Fruit fly (Drosophila melanogaster) whole organism, embryonic: ENCODE measurements around the gene CCT3.

Source experiments
- Antp ChIP-seq: fragments of 200-800 bp; sonication (Bioruptor generic); optimal IDR thresholded peaks from 3 replicates; lab custom pipeline; 2016; ENCODE audit warnings: missing biosample characterization, missing genetic modification characterization
- CG10274 ChIP-seq: fragments of 200-800 bp; sonication (Bioruptor generic); optimal IDR thresholded peaks from 3 replicates; lab custom pipeline; 2017; ENCODE audit warnings: missing biosample characterization, mild to moderate bottlenecking, missing genetic modification characterization
- CG11085 ChIP-seq: fragments of 200-800 bp; sonication (Bioruptor generic); IDR thresholded peaks from 2 replicates; pipeline ENCODE4 v1.3.6; 2022; ENCODE audit warnings: missing biosample characterization, missing genetic modification characterization
- CG11247 ChIP-seq: fragments of 200-800 bp; sonication (Bioruptor generic); IDR thresholded peaks from 2 replicates; pipeline ENCODE4 v1.3.6; 2022; ENCODE audit warnings: missing biosample characterization, missing genetic modification characterization
- CG11456 ChIP-seq: fragments of 200-800 bp; sonication (Bioruptor generic); IDR thresholded peaks from 3 replicates; pipeline ENCODE4 v1.3.6; 2022; ENCODE audit warnings: missing biosample characterization, missing genetic modification characterization
- CG12071 ChIP-seq: fragments of 200-800 bp; sonication (Bioruptor generic); optimal IDR thresholded peaks from 3 replicates; lab custom pipeline; 2018; ENCODE audit warnings: missing biosample characterization, mild to moderate bottlenecking, missing genetic modification characterization
- CG12299 ChIP-seq: fragments of 200-800 bp; sonication (Bioruptor generic); optimal IDR thresholded peaks from 2 replicates; lab custom pipeline; 2018; ENCODE audit warnings: missing biosample characterization, mild to moderate bottlenecking, missing genetic modification characterization
- CG12659 ChIP-seq: fragments of 200-800 bp; sonication (Bioruptor generic); optimal IDR thresholded peaks from 3 replicates; lab custom pipeline; 2017; ENCODE audit warnings: mild to moderate bottlenecking, missing biosample characterization, missing genetic modification reagents, missing genetic modification characterization
- CG14667 ChIP-seq: fragments of 200-800 bp; sonication (Bioruptor generic); IDR thresholded peaks from 2 replicates; pipeline ENCODE4 v1.3.6; 2022; ENCODE audit warnings: missing biosample characterization, missing genetic modification characterization
- CG15269 ChIP-seq: fragments of 200-800 bp; sonication (Bioruptor generic); optimal IDR thresholded peaks from 2 replicates; lab custom pipeline; 2018; ENCODE audit warnings: missing biosample characterization, mild to moderate bottlenecking, missing genetic modification characterization, moderate library complexity
- CG17568 ChIP-seq: fragments of 200-800 bp; sonication (Bioruptor generic); optimal IDR thresholded peaks from 2 replicates; lab custom pipeline; 2018; ENCODE audit warnings: missing biosample characterization, mild to moderate bottlenecking, missing genetic modification characterization, moderate library complexity
- CG17612 ChIP-seq: fragments of 200-800 bp; sonication (Bioruptor generic); IDR thresholded peaks from 2 replicates; pipeline ENCODE4 v1.3.6; 2022; ENCODE audit warnings: missing biosample characterization, missing genetic modification characterization
- CG2116 ChIP-seq: fragments of 200-800 bp; sonication (Bioruptor generic); optimal IDR thresholded peaks from 3 replicates; lab custom pipeline; 2018; ENCODE audit warnings: missing biosample characterization, mild to moderate bottlenecking, missing genetic modification characterization
- CG2199 ChIP-seq: fragments of 200-800 bp; sonication (Bioruptor generic); IDR thresholded peaks from 3 replicates; pipeline ENCODE4 v1.3.6; 2022; ENCODE audit warnings: missing biosample characterization, missing genetic modification characterization
- CG2202 ChIP-seq: fragments of 200-800 bp; sonication (Bioruptor generic); optimal IDR thresholded peaks from 2 replicates; lab custom pipeline; 2018; ENCODE audit warnings: missing biosample characterization, mild to moderate bottlenecking, missing genetic modification characterization
- CG31365 ChIP-seq: fragments of 200-800 bp; sonication (Bioruptor generic); optimal IDR thresholded peaks from 2 replicates; lab custom pipeline; 2018; ENCODE audit warnings: missing biosample characterization, mild to moderate bottlenecking, missing genetic modification characterization
- CG6254 ChIP-seq: fragments of 200-800 bp; sonication (Bioruptor generic); optimal IDR thresholded peaks from 3 replicates; lab custom pipeline; 2017; ENCODE audit warnings: mild to moderate bottlenecking, missing biosample characterization, missing genetic modification reagents, missing genetic modification characterization
- CG8478 ChIP-seq: fragments of >200 bp; optimal IDR thresholded peaks from 2 replicates; lab custom pipeline; 2018
- Chrac-16 ChIP-seq: fragments of 200-800 bp; sonication (Bioruptor generic); optimal IDR thresholded peaks from 3 replicates; lab custom pipeline; 2016; ENCODE audit warnings: missing biosample characterization, missing genetic modification characterization
- D ChIP-seq, 2 experiments: fragments of 200-800 bp in 1 of 2; fragments of >200 bp in 1 of 2; sonication (Bioruptor generic) in 1 of 2; optimal IDR thresholded peaks; 2 replicates in 1 of 2; 3 replicates in 1 of 2; lab custom pipeline; 2017; ENCODE audit warnings: mild to moderate bottlenecking in 1 of 2, missing biosample characterization in 1 of 2, missing genetic modification characterization in 1 of 2, missing genetic modification reagents in 1 of 2
- E2f2 ChIP-seq: fragments of 200-800 bp; sonication (Bioruptor generic); IDR thresholded peaks from 2 replicates; pipeline ENCODE4 v1.3.6; 2022; ENCODE audit warnings: missing biosample characterization, missing genetic modification characterization
- MESR4 ChIP-seq: fragments of 200-800 bp; sonication (Bioruptor generic); optimal IDR thresholded peaks from 2 replicates; lab custom pipeline; 2018; ENCODE audit warnings: missing biosample characterization, mild to moderate bottlenecking, missing genetic modification characterization, moderate library complexity
- Meics ChIP-seq: fragments of 200-800 bp; sonication (Bioruptor generic); optimal IDR thresholded peaks from 2 replicates; lab custom pipeline; 2017; ENCODE audit warnings: missing biosample characterization, mild to moderate bottlenecking, missing genetic modification characterization
- Optix ChIP-seq: fragments of 200-800 bp; sonication (Bioruptor generic); IDR thresholded peaks from 3 replicates; pipeline ENCODE4 v1.3.6; 2022; ENCODE audit warnings: missing biosample characterization, missing genetic modification characterization
- Rx ChIP-seq: fragments of 200-800 bp; sonication (Bioruptor generic); IDR thresholded peaks from 2 replicates; pipeline ENCODE4 v1.3.6; 2022; ENCODE audit warnings: missing biosample characterization, missing genetic modification characterization
- Sox102F ChIP-seq: fragments of 200-800 bp; sonication (Bioruptor generic); optimal IDR thresholded peaks from 2 replicates; lab custom pipeline; 2018; ENCODE audit warnings: missing biosample characterization, mild to moderate bottlenecking, missing genetic modification characterization, moderate library complexity
- Spps ChIP-seq: fragments of 200-800 bp; sonication (Bioruptor generic); optimal IDR thresholded peaks from 2 replicates; lab custom pipeline; 2018; ENCODE audit warnings: missing biosample characterization, mild to moderate bottlenecking, missing genetic modification characterization
- Xbp1 ChIP-seq: fragments of 200-800 bp; sonication (Bioruptor generic); optimal IDR thresholded peaks from 3 replicates; lab custom pipeline; 2016; ENCODE audit warnings: missing biosample characterization, mild to moderate bottlenecking, missing genetic modification characterization
- abd-A ChIP-seq: fragments of 200-800 bp; sonication (Bioruptor generic); optimal IDR thresholded peaks from 3 replicates; lab custom pipeline; 2019; ENCODE audit warnings: missing biosample characterization, mild to moderate bottlenecking, missing genetic modification characterization, moderate library complexity
- az2 ChIP-seq: fragments of 200-800 bp; sonication (Bioruptor generic); optimal IDR thresholded peaks from 3 replicates; lab custom pipeline; 2016; ENCODE audit warnings: missing biosample characterization, missing genetic modification characterization
- bsh ChIP-seq, 2 experiments: fragments of 200-800 bp; sonication (Bioruptor generic); optimal IDR thresholded peaks; 2 replicates each; lab custom pipeline; 2017 to 2018; ENCODE audit warnings: mild to moderate bottlenecking in 2 of 2, missing biosample characterization in 2 of 2, missing genetic modification characterization in 2 of 2, moderate library complexity in 1 of 2
- btn ChIP-seq: fragments of 200-800 bp; sonication (Bioruptor generic); optimal IDR thresholded peaks from 2 replicates; lab custom pipeline; 2016; ENCODE audit warnings: missing biosample characterization, missing genetic modification characterization
- dimm ChIP-seq: fragments of 200-800 bp; sonication (Bioruptor generic); IDR thresholded peaks from 2 replicates; pipeline ENCODE4 v1.3.6; 2022; ENCODE audit warnings: missing biosample characterization, missing genetic modification characterization
- dmrt11E ChIP-seq: fragments of 200-800 bp; sonication (Bioruptor generic); optimal IDR thresholded peaks from 3 replicates; lab custom pipeline; 2018; ENCODE audit warnings: missing biosample characterization, mild to moderate bottlenecking, missing genetic modification characterization, moderate library complexity
- dmrt99B ChIP-seq: fragments of 200-800 bp; sonication (Bioruptor generic); optimal IDR thresholded peaks from 2 replicates; lab custom pipeline; 2018; ENCODE audit warnings: missing biosample characterization, mild to moderate bottlenecking, missing genetic modification characterization, moderate library complexity
- fd102C ChIP-seq: fragments of 200-800 bp; sonication (Bioruptor generic); optimal IDR thresholded peaks from 2 replicates; lab custom pipeline; 2018; ENCODE audit warnings: missing biosample characterization, mild to moderate bottlenecking, missing genetic modification characterization, moderate library complexity
- fu2 ChIP-seq: fragments of 200-800 bp; sonication (Bioruptor generic); optimal IDR thresholded peaks from 2 replicates; lab custom pipeline; 2016; ENCODE audit warnings: missing biosample characterization, missing genetic modification characterization
- gem ChIP-seq: fragments of 200-800 bp; sonication (Bioruptor generic); optimal IDR thresholded peaks from 2 replicates; lab custom pipeline; 2019; ENCODE audit warnings: missing biosample characterization, mild to moderate bottlenecking, missing genetic modification characterization, moderate library complexity
- gsb-n ChIP-seq: fragments of 200-800 bp; sonication (Bioruptor generic); optimal IDR thresholded peaks from 3 replicates; lab custom pipeline; 2018; ENCODE audit warnings: missing biosample characterization, mild to moderate bottlenecking, missing genetic modification characterization
- her ChIP-seq: fragments of 200-800 bp; sonication (Bioruptor generic); optimal IDR thresholded peaks from 2 replicates; lab custom pipeline; 2016; ENCODE audit warnings: missing biosample characterization, missing genetic modification characterization
- mam ChIP-seq: fragments of 200-800 bp; sonication (Bioruptor generic); optimal IDR thresholded peaks from 3 replicates; lab custom pipeline; 2016; ENCODE audit warnings: missing biosample characterization, missing genetic modification characterization
- mirr ChIP-seq: fragments of 200-800 bp; sonication (Bioruptor generic); optimal IDR thresholded peaks from 3 replicates; lab custom pipeline; 2018; ENCODE audit warnings: missing biosample characterization, mild to moderate bottlenecking, missing genetic modification characterization
- sna ChIP-seq: fragments of 200-800 bp; sonication (Bioruptor generic); IDR thresholded peaks from 2 replicates; pipeline ENCODE4 v1.3.6; 2022; ENCODE audit warnings: missing biosample characterization, missing genetic modification characterization; ENCODE audit not compliant: partially characterized antibody
- sr ChIP-seq: fragments of 200-800 bp; sonication (Bioruptor generic); IDR thresholded peaks from 3 replicates; pipeline ENCODE4 v1.3.6; 2022; ENCODE audit warnings: missing biosample characterization, missing genetic modification characterization
- ssp ChIP-seq: fragments of 200-800 bp; sonication (Bioruptor generic); IDR thresholded peaks from 2 replicates; pipeline ENCODE4 v1.3.6; 2022; ENCODE audit warnings: missing biosample characterization, missing genetic modification characterization
- tin ChIP-seq: fragments of 200-800 bp; sonication (Bioruptor generic); optimal IDR thresholded peaks from 3 replicates; lab custom pipeline; 2016; ENCODE audit warnings: missing biosample characterization, missing genetic modification characterization
- trem ChIP-seq: fragments of 200-800 bp; optimal IDR thresholded peaks from 3 replicates; lab custom pipeline; 2019; ENCODE audit warnings: missing biosample characterization, mild to moderate bottlenecking, missing genetic modification characterization, moderate library complexity
- ttk ChIP-seq: fragments of 200-800 bp; sonication (Bioruptor generic); IDR thresholded peaks from 2 replicates; pipeline ENCODE4 v2.1.2; 2022; ENCODE audit warnings: missing biosample characterization, missing genetic modification characterization
- yki ChIP-seq: fragments of >200 bp; optimal IDR thresholded peaks from 3 replicates; lab custom pipeline; 2018
- z ChIP-seq: fragments of 200-800 bp; sonication (Bioruptor generic); IDR thresholded peaks from 3 replicates; pipeline ENCODE4 v1.3.6; 2022; ENCODE audit warnings: missing biosample characterization, missing genetic modification characterization

Gene CCT3

DNA sequence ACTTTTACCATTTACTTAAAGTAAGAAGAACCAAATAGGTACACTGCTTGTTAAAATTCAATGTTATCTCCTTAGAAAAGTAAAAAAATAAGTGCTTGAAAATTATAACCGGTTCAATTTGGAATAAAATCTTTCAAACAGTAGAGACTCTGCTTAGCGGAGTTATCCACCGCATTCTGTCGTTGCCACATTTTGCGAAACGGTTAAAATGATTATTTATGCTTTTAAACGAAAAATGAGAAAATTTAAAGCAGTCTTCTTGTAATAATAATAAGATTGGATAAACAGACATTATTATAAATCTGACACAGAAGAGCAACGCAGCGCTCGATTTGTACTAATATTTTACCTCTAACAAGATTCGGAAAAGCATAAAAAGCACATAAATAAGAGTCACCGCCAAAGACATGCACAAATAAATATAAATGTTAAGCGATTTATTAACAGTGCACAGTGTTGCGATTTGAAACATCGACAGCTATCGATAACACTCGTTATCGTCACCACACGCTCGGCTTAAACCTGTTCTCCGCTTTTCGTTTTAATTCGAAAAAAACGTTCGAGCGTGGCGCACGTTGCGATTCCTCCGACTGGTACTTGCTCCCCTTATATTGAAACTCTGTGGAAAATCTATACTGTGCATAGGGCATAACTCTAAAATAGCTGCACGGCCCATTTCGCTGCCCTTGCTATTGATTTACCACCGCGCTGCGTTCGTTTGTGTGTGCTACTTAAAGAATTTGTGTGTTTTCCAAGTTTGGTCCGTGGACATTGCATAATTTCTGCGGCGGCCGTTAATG lies 22.5 kb upstream of the CCT3 start, which contains the start of gene Fas1 (continued):
- TF ChIP-seq CG31365 (peak; percentile 95), Spps (tag; lab: Kevin White, UChicago) (no peak), D (optimal IDR thresholded peaks at IDR 0.05; lab: Kevin White, UChicago) (no peak), D (GFP tag; optimal IDR thresholded peaks at IDR 0.05; lab: Kevin White, UChicago) (no peak), CG2202 (tag; lab: Kevin White, UChicago) (no peak), btn (GFP tag; lab: Kevin White, UChicago) (no peak), Rx (GFP tag; lab: Robert Waterston, UW) (no peak), Optix (GFP tag; lab: Robert Waterston, UW) (0 out of 3 replicates have a peak, but pooled peaks have one; percentile 15), CG14667 (GFP tag; lab: Robert Waterston, UW) (no peak), mam (GFP tag; lab: Kevin White, UChicago) (no peak), dmrt99B (no peak), E2f2 (GFP tag; lab: Robert Waterston, UW) (peak; percentile 78), Chrac-16 (GFP tag; lab: Kevin White, UChicago) (no peak), fd102C (GFP tag; lab: Kevin White, UChicago) (no peak), CG17612 (GFP tag; lab: Robert Waterston, UW) (no peak), CG2199 (GFP tag; lab: Robert Waterston, UW) (peak; percentile 80; the same call in 2 of the 3 replicates), fu2 (GFP tag; lab: Kevin White, UChicago) (no peak), mirr (no peak), CG2116 (GFP tag; lab: Kevin White, UChicago) (peak; percentile 99), Meics (GFP tag; lab: Kevin White, UChicago) (no peak), CG12299 (tag; lab: Kevin White, UChicago) (peak; percentile 13), CG15269 (tag; lab: Kevin White, UChicago) (no peak), abd-A (no peak), gsb-n (peak; percentile 4), ssp (GFP tag; lab: Robert Waterston, UW) (no peak), Antp (GFP tag; lab: Kevin White, UChicago) (no peak), MESR4 (GFP tag; lab: Kevin White, UChicago) (peak; percentile 45), CG8478 (lab: Kevin White, UChicago) (no peak), tin (GFP tag; lab: Kevin White, UChicago) (no peak), z (no peak), her (GFP tag; lab: Kevin White, UChicago) (no peak), gem (tag; lab: Kevin White, UChicago) (no peak), CG12071 (no peak), CG17568 (GFP tag; lab: Kevin White, UChicago) (no peak), CG11456 (GFP tag; lab: Robert Waterston, UW) (no peak), sr (GFP tag; lab: Robert Waterston, UW) (0 out of 3 replicates have a peak, but pooled peaks have one; percentile 4), yki (no peak), trem (tag; lab: Kevin White, UChicago) (peak; percentile 52), CG11247 (GFP tag; lab: Robert Waterston, UW) (no peak), dimm (GFP tag; lab: Robert Waterston, UW) (no peak), ttk (GFP tag; lab: Robert Waterston, UW) (no peak), dmrt11E (tag; lab: Kevin White, UChicago) (no peak), CG6254 (GFP tag; lab: Kevin White, UChicago) (no peak), CG11085 (no peak), az2 (GFP tag; lab: Kevin White, UChicago) (no peak), Sox102F (GFP tag; lab: Kevin White, UChicago) (no peak), CG10274 (no peak), CG12659 (GFP tag; lab: Kevin White, UChicago) (peak; percentile 44), Xbp1 (GFP tag; lab: Kevin White, UChicago) (no peak), bsh (GFP tag; optimal IDR thresholded peaks at IDR 0.05; lab: Kevin White, UChicago) (no peak), sna (GFP tag; lab: Robert Waterston, UW) (peak; percentile 54; the same call in 1 of the 2 replicates)
